Fruit fly (Drosophila melanogaster) whole organism, embryonic: ENCODE measurements around the gene Cad99C.

Experiments
- Atf6 ChIP-seq: fragments of 200-800 bp; sonication (Bioruptor generic); IDR thresholded peaks from 2 replicates; pipeline ENCODE4 v1.3.6; 2022; ENCODE audit warnings: missing biosample characterization, missing genetic modification characterization
- CG10147 ChIP-seq: fragments of 200-800 bp; sonication (Bioruptor generic); optimal IDR thresholded peaks from 2 replicates; lab custom pipeline; 2019; ENCODE audit warnings: missing biosample characterization, mild to moderate bottlenecking, missing genetic modification characterization, moderate library complexity
- CG11085 ChIP-seq: fragments of 200-800 bp; sonication (Bioruptor generic); IDR thresholded peaks from 2 replicates; pipeline ENCODE4 v1.3.6; 2022; ENCODE audit warnings: missing biosample characterization, missing genetic modification characterization
- CG11398 ChIP-seq: fragments of 200-800 bp; sonication (Bioruptor generic); optimal IDR thresholded peaks from 2 replicates; lab custom pipeline; 2016; ENCODE audit warnings: missing biosample characterization, missing genetic modification characterization
- CG13287 ChIP-seq: fragments of 200-800 bp; sonication (Bioruptor generic); IDR thresholded peaks from 2 replicates; pipeline ENCODE4 v1.3.6; 2022; ENCODE audit warnings: missing biosample characterization, missing genetic modification characterization; ENCODE audit not compliant: partially characterized antibody
- CG14710 ChIP-seq: fragments of 200-800 bp; sonication (Bioruptor generic); optimal IDR thresholded peaks from 3 replicates; lab custom pipeline; 2019; ENCODE audit warnings: missing biosample characterization, mild to moderate bottlenecking, missing genetic modification characterization, moderate library complexity
- CG15269 ChIP-seq: fragments of 200-800 bp; sonication (Bioruptor generic); optimal IDR thresholded peaks from 2 replicates; lab custom pipeline; 2018; ENCODE audit warnings: missing biosample characterization, mild to moderate bottlenecking, missing genetic modification characterization, moderate library complexity
- CG15696 ChIP-seq: fragments of 200-800 bp; sonication (Bioruptor generic); optimal IDR thresholded peaks from 2 replicates; lab custom pipeline; 2019; ENCODE audit warnings: missing biosample characterization, mild to moderate bottlenecking, missing genetic modification characterization, moderate library complexity
- CG2120 ChIP-seq: fragments of 200-800 bp; sonication (Bioruptor generic); optimal IDR thresholded peaks from 3 replicates; lab custom pipeline; 2016; ENCODE audit warnings: missing biosample characterization, missing genetic modification characterization
- CG2678 ChIP-seq: fragments of 200-800 bp; sonication (Bioruptor generic); optimal IDR thresholded peaks from 3 replicates; lab custom pipeline; 2019; ENCODE audit warnings: missing biosample characterization, mild to moderate bottlenecking, missing genetic modification characterization, moderate library complexity
- CG2875 ChIP-seq: fragments of 200-800 bp; sonication (Bioruptor generic); optimal IDR thresholded peaks from 2 replicates; lab custom pipeline; 2017; ENCODE audit warnings: missing biosample characterization, mild to moderate bottlenecking, missing genetic modification characterization, missing genetic modification reagents
- CG2889 ChIP-seq: fragments of 200-800 bp; sonication (Bioruptor generic); IDR thresholded peaks from 3 replicates; pipeline ENCODE4 v1.3.6; 2022; ENCODE audit warnings: missing biosample characterization, missing genetic modification characterization
- CG31365 ChIP-seq: fragments of 200-800 bp; sonication (Bioruptor generic); optimal IDR thresholded peaks from 2 replicates; lab custom pipeline; 2018; ENCODE audit warnings: missing biosample characterization, mild to moderate bottlenecking, missing genetic modification characterization
- CG32532 ChIP-seq: fragments of 200-800 bp; sonication (Bioruptor generic); IDR thresholded peaks from 2 replicates; pipeline ENCODE4 v1.3.6; 2022; ENCODE audit warnings: missing biosample characterization, missing genetic modification characterization
- CG8388 ChIP-seq: fragments of 200-800 bp; sonication (Bioruptor generic); optimal IDR thresholded peaks from 2 replicates; lab custom pipeline; 2019; ENCODE audit warnings: missing biosample characterization, mild to moderate bottlenecking, missing genetic modification characterization, moderate library complexity
- CG9932 ChIP-seq: fragments of 200-800 bp; sonication (Bioruptor generic); IDR thresholded peaks from 2 replicates; pipeline ENCODE4 v1.3.6; 2022; ENCODE audit warnings: missing biosample characterization, missing genetic modification characterization
- CoRest ChIP-seq: fragments of 200-800 bp; sonication (Bioruptor generic); optimal IDR thresholded peaks from 3 replicates; lab custom pipeline; 2018; ENCODE audit warnings: missing biosample characterization, mild to moderate bottlenecking, missing genetic modification characterization, moderate library complexity
- Drgx ChIP-seq: fragments of 200-800 bp; sonication (Bioruptor generic); IDR thresholded peaks from 2 replicates; pipeline ENCODE4 v1.3.6; 2022; ENCODE audit warnings: missing biosample characterization, missing genetic modification characterization
- Lpt ChIP-seq: fragments of >200 bp; optimal IDR thresholded peaks from 2 replicates; lab custom pipeline; 2018; ENCODE audit warnings: missing biosample characterization, missing genetic modification characterization
- Med ChIP-seq: fragments of 200-800 bp; sonication (Bioruptor generic); peaks from one replicate; lab custom pipeline; 2016; ENCODE audit warnings: missing biosample characterization, missing genetic modification characterization, mild to moderate bottlenecking, inconsistent platforms, moderate library complexity
- Myb ChIP-seq: fragments of 200-800 bp; sonication (Bioruptor generic); optimal IDR thresholded peaks from 2 replicates; lab custom pipeline; 2016; ENCODE audit warnings: missing biosample characterization, missing genetic modification characterization
- NC2β ChIP-seq: fragments of 200-800 bp; sonication (Bioruptor generic); optimal IDR thresholded peaks from 2 replicates; lab custom pipeline; 2016; ENCODE audit warnings: missing biosample characterization, missing genetic modification characterization
- NFAT ChIP-seq: fragments of 200-800 bp; sonication (Bioruptor generic); IDR thresholded peaks from 2 replicates; pipeline ENCODE4 v1.3.6; 2022; ENCODE audit warnings: missing biosample characterization, missing genetic modification characterization
- Rfx ChIP-seq: fragments of 200-800 bp; sonication (Bioruptor generic); IDR thresholded peaks from 2 replicates; pipeline ENCODE4 v1.3.6; 2022; ENCODE audit warnings: missing biosample characterization, missing genetic modification characterization
- Sox100B ChIP-seq: fragments of 200-800 bp; sonication (Bioruptor generic); optimal IDR thresholded peaks from 3 replicates; lab custom pipeline; 2018; ENCODE audit warnings: missing biosample characterization, mild to moderate bottlenecking, missing genetic modification characterization
- Spps ChIP-seq: fragments of 200-800 bp; sonication (Bioruptor generic); optimal IDR thresholded peaks from 2 replicates; lab custom pipeline; 2018; ENCODE audit warnings: missing biosample characterization, mild to moderate bottlenecking, missing genetic modification characterization
- YL-1 ChIP-seq: fragments of 200-800 bp; sonication (Bioruptor generic); optimal IDR thresholded peaks from 3 replicates; lab custom pipeline; 2017; ENCODE audit warnings: missing biosample characterization, mild to moderate bottlenecking, missing genetic modification characterization
- al ChIP-seq: fragments of 200-800 bp; sonication (Bioruptor generic); IDR thresholded peaks from 2 replicates; pipeline ENCODE4 v1.3.6; 2022; ENCODE audit warnings: missing biosample characterization, missing genetic modification characterization
- ase ChIP-seq: fragments of 200-800 bp; sonication (Bioruptor generic); IDR thresholded peaks from 3 replicates; pipeline ENCODE4 v1.3.6; 2022; ENCODE audit warnings: missing biosample characterization, missing genetic modification characterization
- chif ChIP-seq, 2 experiments: fragments of 200-800 bp; sonication (Bioruptor generic); optimal IDR thresholded peaks; 3 replicates each; lab custom pipeline; 2016; ENCODE audit warnings: missing biosample characterization in 2 of 2, missing genetic modification characterization in 2 of 2
- chinmo ChIP-seq: fragments of 200-800 bp; sonication (Bioruptor generic); IDR thresholded peaks from 4 replicates; pipeline ENCODE4 v1.3.6; 2022; ENCODE audit warnings: missing biosample characterization, missing genetic modification characterization; ENCODE audit not compliant: partially characterized antibody
- dan ChIP-seq: fragments of 200-800 bp; sonication (Bioruptor generic); IDR thresholded peaks from 2 replicates; pipeline ENCODE4 v1.3.6; 2022; ENCODE audit warnings: missing biosample characterization, missing genetic modification characterization
- danr ChIP-seq: fragments of 200-800 bp; sonication (Bioruptor generic); IDR thresholded peaks from 2 replicates; pipeline ENCODE4 v1.3.6; 2022; ENCODE audit warnings: missing biosample characterization, missing genetic modification characterization
- dysf ChIP-seq: fragments of 200-800 bp; sonication (Bioruptor generic); IDR thresholded peaks from 3 replicates; pipeline ENCODE4 v1.3.6; 2022; ENCODE audit warnings: missing biosample characterization, missing genetic modification characterization
- fd102C ChIP-seq: fragments of 200-800 bp; sonication (Bioruptor generic); optimal IDR thresholded peaks from 2 replicates; lab custom pipeline; 2018; ENCODE audit warnings: missing biosample characterization, mild to moderate bottlenecking, missing genetic modification characterization, moderate library complexity
- gcm2 ChIP-seq: fragments of 200-800 bp; sonication (Bioruptor generic); optimal IDR thresholded peaks from 2 replicates; lab custom pipeline; 2016; ENCODE audit warnings: missing biosample characterization, missing genetic modification characterization
- gem ChIP-seq: fragments of 200-800 bp; sonication (Bioruptor generic); optimal IDR thresholded peaks from 2 replicates; lab custom pipeline; 2019; ENCODE audit warnings: missing biosample characterization, mild to moderate bottlenecking, missing genetic modification characterization, moderate library complexity
- gsb-n ChIP-seq: fragments of 200-800 bp; sonication (Bioruptor generic); optimal IDR thresholded peaks from 3 replicates; lab custom pipeline; 2018; ENCODE audit warnings: missing biosample characterization, mild to moderate bottlenecking, missing genetic modification characterization
- hkb ChIP-seq, 2 experiments: fragments of 200-800 bp in 1 of 2; fragments of >200 bp in 1 of 2; sonication (Bioruptor generic) in 1 of 2; IDR thresholded peaks in 1 of 2; optimal IDR thresholded peaks in 1 of 2; 2 replicates each; pipeline versions ENCODE4 v1.3.6 to Lab custom; 2017 to 2022; ENCODE audit warnings: missing biosample characterization in 1 of 2, missing genetic modification characterization in 1 of 2
- kay ChIP-seq: fragments of 200-800 bp; sonication (Bioruptor generic); optimal IDR thresholded peaks from 2 replicates; lab custom pipeline; 2016; ENCODE audit warnings: missing biosample characterization, missing genetic modification characterization
- kni ChIP-seq: fragments of 200-800 bp; sonication (Bioruptor generic); optimal IDR thresholded peaks from 3 replicates; lab custom pipeline; 2017; ENCODE audit warnings: mild to moderate bottlenecking, missing biosample characterization, missing genetic modification reagents, missing genetic modification characterization
- lilli ChIP-seq: fragments of 200-800 bp; sonication (Bioruptor generic); optimal IDR thresholded peaks from 3 replicates; lab custom pipeline; 2016; ENCODE audit warnings: missing biosample characterization, missing genetic modification characterization
- lov ChIP-seq, 2 experiments: fragments of 200-800 bp in 1 of 2; fragments of >200 bp in 1 of 2; sonication (Bioruptor generic) in 1 of 2; IDR thresholded peaks in 1 of 2; optimal IDR thresholded peaks in 1 of 2; 2 replicates in 1 of 2; 3 replicates in 1 of 2; pipeline versions ENCODE4 v1.3.6 to Lab custom; 2017 to 2022; ENCODE audit warnings: missing biosample characterization in 1 of 2, missing genetic modification characterization in 1 of 2
- nau ChIP-seq: fragments of 200-800 bp; sonication (Bioruptor generic); optimal IDR thresholded peaks from 3 replicates; lab custom pipeline; 2017; ENCODE audit warnings: missing biosample characterization, mild to moderate bottlenecking, missing genetic modification characterization, missing genetic modification reagents
- row ChIP-seq: fragments of 200-800 bp; sonication (Bioruptor generic); IDR thresholded peaks from 3 replicates; pipeline ENCODE4 v1.3.6; 2022; ENCODE audit warnings: missing biosample characterization, missing genetic modification characterization
- slbo ChIP-seq: fragments of 200-800 bp; sonication (Bioruptor generic); IDR thresholded peaks from 2 replicates; pipeline ENCODE4 v1.3.6; 2022; ENCODE audit warnings: missing biosample characterization, missing genetic modification characterization
- sob ChIP-seq: fragments of 200-800 bp; sonication (Bioruptor generic); IDR thresholded peaks from 2 replicates; pipeline ENCODE4 v1.3.6; 2022; ENCODE audit warnings: missing biosample characterization, missing genetic modification characterization
- sug ChIP-seq: fragments of 200-800 bp; optimal IDR thresholded peaks from 2 replicates; lab custom pipeline; 2019; ENCODE audit warnings: missing biosample characterization, mild to moderate bottlenecking, missing genetic modification characterization, moderate library complexity
- tin ChIP-seq: fragments of 200-800 bp; sonication (Bioruptor generic); optimal IDR thresholded peaks from 3 replicates; lab custom pipeline; 2016; ENCODE audit warnings: missing biosample characterization, missing genetic modification characterization

Cad99C gene

DNA sequence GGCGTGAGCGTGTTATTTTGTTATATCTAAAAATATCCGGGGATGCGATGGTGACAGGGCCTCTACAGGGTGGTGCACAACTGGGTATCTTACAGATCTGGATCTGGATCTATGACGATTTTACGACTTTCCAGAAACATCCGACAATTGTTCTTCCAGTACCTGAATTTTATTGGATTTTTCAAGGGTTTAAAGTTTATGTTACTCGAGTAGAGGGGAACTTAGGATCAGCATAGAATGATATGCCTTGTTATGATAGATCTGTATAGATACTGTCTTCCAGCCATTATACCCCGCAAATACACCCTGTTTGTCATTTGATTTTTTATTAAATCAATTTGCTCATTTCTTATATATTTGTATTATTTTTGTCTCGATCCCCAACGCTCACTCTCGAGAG, 52.9 kb downstream of the Cad99C start (continued):
- TF ChIP-seq Sox100B (GFP tag; lab: Kevin White, UChicago) (peak; percentile 61), chif (GFP tag; optimal IDR thresholded peaks at IDR 0.05; lab: Kevin White, UChicago) (peak in 1 of 2 experiments; percentile 9), CG14710 (no peak), nau (no peak), CG11398 (GFP tag; lab: Kevin White, UChicago) (no peak), kni (GFP tag; lab: Kevin White, UChicago) (no peak), Spps (no peak), gcm2 (GFP tag; lab: Kevin White, UChicago) (no peak), CG2875 (no peak), lov (optimal IDR thresholded peaks at IDR 0.05; lab: Kevin White, UChicago) (no peak), lov (GFP tag; IDR thresholded peaks at IDR 0.05; lab: Robert Waterston, UW) (no peak), CG31365 (tag; lab: Kevin White, UChicago) (peak; percentile 9), CG32532 (GFP tag; lab: Robert Waterston, UW) (peak; percentile 76), fd102C (GFP tag; lab: Kevin White, UChicago) (no peak), NC2β (GFP tag; lab: Kevin White, UChicago) (no peak), Lpt (GFP tag; lab: Kevin White, UChicago) (no peak), kay (GFP tag; lab: Kevin White, UChicago) (peak; percentile 10), CG9932 (GFP tag; lab: Robert Waterston, UW) (peak; percentile 72), dan (GFP tag; lab: Robert Waterston, UW) (no peak), CG2889 (GFP tag; lab: Robert Waterston, UW) (0 out of 3 replicates have a peak, but pooled peaks have one; percentile 40), CG8388 (peak; percentile 23), CG11085 (GFP tag; lab: Robert Waterston, UW) (no peak), CG10147 (peak; percentile 59), gsb-n (tag; lab: Kevin White, UChicago) (no peak), YL-1 (GFP tag; lab: Kevin White, UChicago) (no peak), CG13287 (no peak)
- TF ChIP-seq, all 482 proteins: peak for 249

DNA sequence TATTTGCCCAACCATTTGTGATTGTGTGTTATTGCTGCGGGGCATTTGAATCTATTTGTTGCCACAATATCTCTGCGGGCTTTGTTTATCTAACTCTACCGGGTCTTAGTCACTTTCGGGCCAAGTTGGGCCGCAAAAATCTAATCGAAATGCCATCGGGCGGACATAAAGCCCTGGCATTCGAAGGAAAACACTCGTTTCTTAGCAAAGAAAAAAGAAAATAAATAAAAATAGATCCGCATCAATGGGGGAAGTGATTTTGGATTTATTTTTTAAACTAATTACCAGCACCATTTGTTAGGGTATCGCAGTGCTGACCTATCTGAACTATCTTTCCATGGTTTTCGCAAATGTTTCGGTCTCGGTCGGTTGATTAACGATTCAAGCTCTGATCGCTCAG, 57.1 kb downstream of the Cad99C start:
- 0 out of 2 replicates have a peak, but pooled peaks have one; percentile 24 for TF ChIP-seq CG32532 (GFP tag; lab: Robert Waterston, UW)
- no peak for TF ChIP-seq CG15696 (tag; lab: Kevin White, UChicago)
- no peak for TF ChIP-seq ase (GFP tag; lab: Robert Waterston, UW)
- TF ChIP-seq lilli = peak; percentile 5
- TF ChIP-seq CG2120 (GFP tag; lab: Kevin White, UChicago) = peak; percentile 53
- peak; percentile 60; the same call in 1 of the 2 replicates for TF ChIP-seq Drgx (GFP tag; lab: Robert Waterston, UW)
- peak; percentile 47; the same call in 1 of the 3 replicates for TF ChIP-seq dysf (GFP tag; lab: Robert Waterston, UW)
- peak; percentile 83 for TF ChIP-seq Med (GFP tag; lab: Kevin White, UChicago)
- TF ChIP-seq CoRest = no peak
- no peak for TF ChIP-seq tin (GFP tag; lab: Kevin White, UChicago)
- 0 out of 2 replicates have a peak, but pooled peaks have one; percentile 26 for TF ChIP-seq sob (GFP tag; lab: Robert Waterston, UW)
- peak; percentile 5 for TF ChIP-seq CG15269 (tag; lab: Kevin White, UChicago)
- TF ChIP-seq Rfx (GFP tag; lab: Robert Waterston, UW) = peak; percentile 47; the same call in 1 of the 2 replicates
- TF ChIP-seq slbo (GFP tag; lab: Robert Waterston, UW) = peak; percentile 56
- peak; percentile 65 for TF ChIP-seq CG9932 (GFP tag; lab: Robert Waterston, UW)
- TF ChIP-seq danr (GFP tag; lab: Robert Waterston, UW) = no peak
- TF ChIP-seq hkb (optimal IDR thresholded peaks at IDR 0.05; lab: Kevin White, UChicago) = no peak
- 0 out of 2 replicates have a peak, but pooled peaks have one; percentile 7 for TF ChIP-seq hkb (GFP tag; IDR thresholded peaks at IDR 0.05; lab: Robert Waterston, UW)
- peak; percentile 19; the same call in 1 of the 2 replicates for TF ChIP-seq NFAT
- TF ChIP-seq CG2678 (tag; lab: Kevin White, UChicago) = peak; percentile 19
- peak; percentile 42; the same call in 2 of the 3 replicates for TF ChIP-seq row (GFP tag; lab: Robert Waterston, UW)
- peak; percentile 30; the same call in 1 of the 2 replicates for TF ChIP-seq Atf6 (GFP tag; lab: Robert Waterston, UW)
- TF ChIP-seq al (GFP tag; lab: Robert Waterston, UW) = peak; percentile 34; the same call in 1 of the 2 replicates
- TF ChIP-seq sug (tag; lab: Kevin White, UChicago) = peak; percentile 25
- TF ChIP-seq chinmo (GFP tag; lab: Robert Waterston, UW) = 0 out of 4 replicates have a peak, but pooled peaks have one; percentile 34
- no peak for TF ChIP-seq Myb
- peak; percentile 23 for TF ChIP-seq gem (tag; lab: Kevin White, UChicago)
